Worm (Caenorhabditis elegans): ENCODE results near the gene W06G6.2.
"Not testable (repeated sequence)": the region's sequence is repeated elsewhere in the genome, so short reads cannot be mapped to it uniquely, and the experiment has no call there.

Gene W06G6.2

ce11 chrV:16648317-16649018 lies 19.4 kb downstream of the W06G6.2 start, which contains the start of gene W06G6.20:
W06G6.20 (minus strand) TSS chrV:16648367.
- no peak for TF ChIP-seq lin-13 (GFP tag; optimal IDR thresholded peaks at IDR 0.05)

DNA sequence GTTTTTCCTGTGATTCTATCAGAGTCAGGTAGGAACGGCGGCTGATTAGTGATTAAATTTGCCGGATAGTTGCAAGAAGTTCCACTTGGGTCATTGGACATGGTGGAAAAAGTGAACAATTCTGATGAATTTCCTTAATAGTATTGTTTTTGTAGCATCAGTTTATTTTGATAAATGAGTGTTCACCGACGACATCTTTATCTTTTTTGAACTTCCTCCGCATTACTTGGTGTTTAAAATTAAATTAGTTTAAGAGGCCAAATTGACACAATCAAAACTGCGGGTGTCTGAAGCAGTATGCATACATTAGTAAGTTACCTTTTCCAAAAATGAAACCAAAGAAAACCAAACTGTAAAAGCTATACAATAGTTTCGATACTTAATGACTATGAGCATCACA lies 20.1 kb downstream of the W06G6.2 start, which contains the start of gene W06G6.11:
TSS of gene W06G6.11 (minus strand) at position 101 of the 400 bp plus-strand sequence.
- not testable (repeated sequence) for TF ChIP-seq mab-5, F13H6.1, nhr-129 (tag; optimal IDR thresholded peaks at IDR 0.05)

DNA sequence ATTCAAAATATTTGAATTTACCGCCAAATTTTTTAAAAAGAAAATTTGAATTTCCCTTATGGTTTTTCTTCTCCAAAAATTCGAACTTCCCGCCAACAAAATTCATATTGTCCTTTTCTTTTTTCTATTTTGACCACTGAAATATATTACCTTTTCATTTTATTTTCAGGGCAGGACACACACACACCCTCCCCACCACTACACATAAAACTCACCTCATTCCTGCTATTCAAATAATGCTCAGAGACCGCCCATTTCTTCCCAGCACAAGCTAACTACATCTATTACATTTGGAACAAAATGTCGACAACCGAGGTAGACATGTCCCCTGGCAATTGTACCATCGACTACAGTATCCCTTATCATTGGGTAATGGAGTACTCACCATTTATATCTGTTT lies 25.2 kb downstream of the W06G6.2 start, which contains the start of gene W06G6.15:
TSS of gene W06G6.15 (plus strand) at position 301 of the 400 bp plus-strand sequence.
- TF ChIP-seq ztf-11 (tag; optimal IDR thresholded peaks at IDR 0.05); sma-9 (GFP tag; optimal IDR thresholded peaks at IDR 0.05); sma-9 (tag; optimal IDR thresholded peaks at IDR 0.05); ceh-82 (tag; optimal IDR thresholded peaks at IDR 0.05): not testable (repeated sequence)

DNA sequence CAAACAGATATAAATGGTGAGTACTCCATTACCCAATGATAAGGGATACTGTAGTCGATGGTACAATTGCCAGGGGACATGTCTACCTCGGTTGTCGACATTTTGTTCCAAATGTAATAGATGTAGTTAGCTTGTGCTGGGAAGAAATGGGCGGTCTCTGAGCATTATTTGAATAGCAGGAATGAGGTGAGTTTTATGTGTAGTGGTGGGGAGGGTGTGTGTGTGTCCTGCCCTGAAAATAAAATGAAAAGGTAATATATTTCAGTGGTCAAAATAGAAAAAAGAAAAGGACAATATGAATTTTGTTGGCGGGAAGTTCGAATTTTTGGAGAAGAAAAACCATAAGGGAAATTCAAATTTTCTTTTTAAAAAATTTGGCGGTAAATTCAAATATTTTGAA lies 31.7 kb downstream of the W06G6.2 start, which contains the start of gene Y70C5B.2:
TSS of gene Y70C5B.2 (minus strand) at position 101 of the 400 bp plus-strand sequence.
- TF ChIP-seq unc-62 (GFP tag; optimal IDR thresholded peaks at IDR 0.05); egl-27 (tag; optimal IDR thresholded peaks at IDR 0.05); alr-1 (tag; optimal IDR thresholded peaks at IDR 0.05): not testable (repeated sequence)

DNA sequence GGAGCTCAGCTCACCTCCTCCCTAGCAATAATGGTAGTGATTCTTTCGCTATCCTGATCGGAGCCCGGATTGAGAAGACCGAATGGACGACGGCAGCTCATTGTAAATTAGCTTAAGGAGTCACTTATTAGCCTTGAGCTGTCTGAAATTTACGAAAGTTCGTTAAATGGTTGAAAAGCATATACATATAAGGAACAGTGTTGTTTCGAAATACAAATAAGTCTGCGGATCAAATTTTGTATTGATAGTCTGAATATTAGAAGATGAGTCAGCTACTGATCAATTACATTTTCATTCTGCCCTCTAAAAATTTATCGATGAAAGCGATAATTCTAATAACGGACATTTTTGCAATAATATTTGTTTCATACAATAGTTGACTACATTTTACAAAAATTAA lies 37.6 kb downstream of the W06G6.2 start, which contains the start of gene F14F8.14:
TSS of gene F14F8.14 (minus strand) at position 101 of the 400 bp plus-strand sequence.
- TF ChIP-seq unc-55 (GFP tag; optimal IDR thresholded peaks at IDR 0.05) (no peak), blmp-1 (tag; optimal IDR thresholded peaks at IDR 0.05; ENCODE audit: insufficient read depth) (no peak), C34F6.9 (tag; optimal IDR thresholded peaks at IDR 0.05) (no peak), gmeb-1 (tag; optimal IDR thresholded peaks at IDR 0.05) (no peak), snpc-4 (tag; optimal IDR thresholded peaks at IDR 0.05) (no peak), ztf-1 (GFP tag; conservative IDR thresholded peaks at IDR 0.05) (no peak), nhr-129 (tag; optimal IDR thresholded peaks at IDR 0.05) (no peak), ztf-4 (tag; optimal IDR thresholded peaks at IDR 0.05) (no peak), nhr-21 (tag; optimal IDR thresholded peaks at IDR 0.05) (no peak), zag-1 (tag; optimal IDR thresholded peaks at IDR 0.05) (no peak), egl-27 (tag; optimal IDR thresholded peaks at IDR 0.05) (no peak), nhr-237 (tag; optimal IDR thresholded peaks at IDR 0.05) (no peak), Y55F3AM.14 (GFP tag; optimal IDR thresholded peaks at IDR 0.05) (no peak)

DNA sequence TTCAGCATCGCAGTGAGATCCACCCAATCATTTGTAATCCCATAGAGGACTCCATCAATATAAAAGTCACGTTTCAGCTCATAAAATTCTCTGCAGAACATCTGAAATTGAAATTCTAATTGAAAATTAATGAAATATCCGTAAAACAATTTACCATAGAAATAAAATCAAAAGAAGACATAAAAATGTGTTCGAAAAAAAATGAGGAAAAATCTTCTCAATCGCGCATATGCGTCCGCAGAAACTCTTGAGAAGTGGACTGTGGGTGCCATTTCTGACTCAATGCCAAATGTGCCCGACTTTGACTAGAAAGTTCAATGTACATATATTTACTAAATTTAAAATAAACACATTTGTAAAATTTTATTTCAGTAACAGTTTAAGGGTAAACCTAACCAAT lies 39.4 kb downstream of the W06G6.2 start, which contains the start of gene F14F8.9:
TSS of gene F14F8.9 (minus strand) at position 101 of the 400 bp plus-strand sequence.
- TF ChIP-seq nhr-21 (tag; optimal IDR thresholded peaks at IDR 0.05), result no peak
- no peak for TF ChIP-seq gmeb-1 (tag; optimal IDR thresholded peaks at IDR 0.05)
- no peak for TF ChIP-seq ztf-11 (tag; optimal IDR thresholded peaks at IDR 0.05)
- no peak for TF ChIP-seq elt-1 (tag; optimal IDR thresholded peaks at IDR 0.05)
- no peak for TF ChIP-seq sem-4 (tag; optimal IDR thresholded peaks at IDR 0.05)
- TF ChIP-seq elt-3 (tag; optimal IDR thresholded peaks at IDR 0.05), result no peak
- no peak for TF ChIP-seq C34F6.9 (tag; optimal IDR thresholded peaks at IDR 0.05)
- no peak for TF ChIP-seq R02D3.7 (tag; optimal IDR thresholded peaks at IDR 0.05)
- no peak for TF ChIP-seq nhr-77 (tag; optimal IDR thresholded peaks at IDR 0.05)
- no peak for TF ChIP-seq mab-5 (tag; optimal IDR thresholded peaks at IDR 0.05)
- no peak for TF ChIP-seq fos-1 (tag; optimal IDR thresholded peaks at IDR 0.05)
- TF ChIP-seq nhr-11 (tag; optimal IDR thresholded peaks at IDR 0.05), result no peak
- TF ChIP-seq peb-1 (tag; optimal IDR thresholded peaks at IDR 0.05), result no peak
- no peak for TF ChIP-seq unc-39 (tag; optimal IDR thresholded peaks at IDR 0.05)
- no peak for TF ChIP-seq nhr-25 (tag; optimal IDR thresholded peaks at IDR 0.05)

Data from whole organism, L2 larva.